Worm (Caenorhabditis elegans): Measurements from ENCODE around the gene cyp-34A7.

Gene cyp-34A7

DNA sequence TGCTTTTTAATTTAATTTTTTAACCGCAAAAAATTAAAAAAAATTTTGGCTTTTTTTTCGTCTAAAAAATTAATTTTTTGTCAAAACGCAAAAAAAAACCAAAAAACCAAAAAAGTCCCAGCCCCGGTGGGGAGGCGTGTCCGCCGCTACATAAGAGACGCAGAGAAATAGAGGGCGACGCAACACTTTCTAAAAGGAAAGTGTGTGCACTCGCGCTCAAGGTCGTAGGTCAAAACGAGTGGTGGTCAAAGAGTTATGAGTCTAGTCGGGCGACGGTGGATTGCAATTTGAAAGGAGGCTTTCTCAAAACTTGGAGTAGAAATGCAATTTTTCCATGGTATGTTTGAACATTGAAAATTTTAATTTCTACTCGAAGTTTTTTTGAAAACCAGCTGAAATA lies 41.0 kb upstream of the cyp-34A7 start (continued):
- TF ChIP-seq ceh-58 (GFP tag; IDR thresholded peaks at IDR 0.05), result no peak

DNA sequence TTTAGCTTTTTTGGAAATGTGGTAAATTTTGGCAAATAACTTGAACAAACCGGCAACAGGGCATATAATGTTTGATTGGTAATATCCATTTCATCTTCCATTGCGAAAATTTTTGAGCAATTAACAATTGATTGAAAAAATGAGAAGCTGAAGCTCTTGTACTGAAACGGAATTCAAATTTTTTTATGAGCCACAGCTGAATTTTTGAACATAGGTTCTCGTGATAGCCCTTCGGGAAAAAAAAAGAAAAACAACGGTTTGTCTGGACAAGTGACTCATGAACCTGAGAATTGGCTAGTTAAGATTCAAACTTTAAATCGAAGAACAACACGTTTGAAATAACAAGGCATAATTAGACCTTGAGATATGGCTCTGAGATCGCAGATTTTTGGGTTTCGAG lies 32.2 kb upstream of the cyp-34A7 start, which contains the start of gene srx-62:
TSS of gene srx-62 (minus strand) at position 101 of the 400 bp plus-strand sequence.
- TF ChIP-seq dox-1 (GFP tag; IDR thresholded peaks at IDR 0.05), result no peak
- TF ChIP-seq madf-3 (GFP tag; IDR thresholded peaks at IDR 0.05), result no peak
- no peak for TF ChIP-seq athp-1 (tag; optimal IDR thresholded peaks at IDR 0.05)
- TF ChIP-seq madf-10 (tag; optimal IDR thresholded peaks at IDR 0.05), result no peak
- TF ChIP-seq nhr-179 (tag; optimal IDR thresholded peaks at IDR 0.05), result no peak
- TF ChIP-seq C17E4.6 (GFP tag; IDR thresholded peaks at IDR 0.05), result no peak
- TF ChIP-seq ceh-27 (GFP tag; optimal IDR thresholded peaks at IDR 0.05), result no peak
- no peak for TF ChIP-seq dpl-1 (GFP tag; optimal IDR thresholded peaks at IDR 0.05)
- TF ChIP-seq let-526 (GFP tag; IDR thresholded peaks at IDR 0.05), result no peak
- TF ChIP-seq egrh-3 (GFP tag; IDR thresholded peaks at IDR 0.05), result no peak
- TF ChIP-seq tbx-9 (tag; optimal IDR thresholded peaks at IDR 0.05; ENCODE audit: borderline replicate concordance), result no peak

DNA sequence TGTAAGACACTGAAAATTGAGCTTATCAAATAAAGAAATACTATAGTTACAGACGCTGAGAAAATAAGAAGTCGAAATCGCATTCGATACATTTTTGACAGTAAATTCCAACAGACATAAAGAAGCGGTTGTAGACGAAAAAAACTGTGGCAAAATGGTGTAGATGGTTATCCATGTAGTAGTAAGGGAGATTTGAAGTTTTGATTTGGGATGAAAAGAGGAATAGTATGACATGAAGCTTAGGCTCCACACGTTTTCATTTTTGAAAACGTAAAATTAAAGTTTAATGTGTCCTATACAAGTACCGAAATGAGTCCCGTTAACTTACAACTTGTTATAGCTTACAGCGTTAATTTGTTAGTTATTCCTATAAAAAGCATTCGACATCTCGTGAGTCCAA lies 30.4 kb upstream of the cyp-34A7 start, which contains the start of gene K09D9.9:
TSS of gene K09D9.9 (minus strand) at position 101 of the 400 bp plus-strand sequence.
- TF ChIP-seq aptf-3 (GFP tag; IDR thresholded peaks at IDR 0.05) (no peak), mes-4 (tag; optimal IDR thresholded peaks at IDR 0.05) (no peak), Y79H2A.3 (GFP tag; conservative IDR thresholded peaks at IDR 0.05) (no peak), nhr-27 (tag; optimal IDR thresholded peaks at IDR 0.05) (no peak), F57C9.4 (tag; optimal IDR thresholded peaks at IDR 0.05) (no peak), chd-7 (tag; optimal IDR thresholded peaks at IDR 0.05) (no peak)

DNA sequence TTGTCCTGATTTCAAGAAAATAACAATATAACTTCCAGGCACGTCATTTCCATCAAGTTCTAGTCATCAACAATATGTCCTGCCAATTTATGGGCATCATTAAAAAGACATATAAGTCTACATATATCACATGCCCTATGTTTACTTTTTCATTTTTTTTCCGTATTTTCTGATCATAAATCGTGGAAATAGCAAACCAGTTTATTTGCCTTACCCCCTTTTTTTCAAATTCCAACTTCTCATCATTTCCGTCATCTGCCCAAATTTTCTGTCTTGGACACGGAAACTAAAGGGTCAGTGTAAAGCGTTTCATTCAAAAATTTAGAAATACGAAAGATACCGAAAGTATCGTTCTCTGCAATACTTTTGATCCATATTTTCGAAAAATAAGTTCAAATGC lies 28.7 kb upstream of the cyp-34A7 start:
- TF ChIP-seq K12H6.12 (tag; optimal IDR thresholded peaks at IDR 0.05) (no peak), ceh-91 (GFP tag; IDR thresholded peaks at IDR 0.05) (no peak), F52B5.7 (tag; optimal IDR thresholded peaks at IDR 0.05) (no peak), lsy-27 (tag; optimal IDR thresholded peaks at IDR 0.05; ENCODE audit: borderline replicate concordance, insufficient read depth) (no peak), C17E4.6 (GFP tag; IDR thresholded peaks at IDR 0.05) (no peak), B0019.2 (GFP tag; conservative IDR thresholded peaks at IDR 0.05) (no peak), nhr-90 (tag; optimal IDR thresholded peaks at IDR 0.05) (no peak), ceh-100 (GFP tag; IDR thresholded peaks at IDR 0.05) (no peak), F37B4.10 (GFP tag; IDR thresholded peaks at IDR 0.05) (no peak), F39B2.1 (GFP tag; IDR thresholded peaks at IDR 0.05) (no peak), sea-2 (GFP tag; IDR thresholded peaks at IDR 0.05) (no peak), lin-40 (tag; optimal IDR thresholded peaks at IDR 0.05) (no peak), pbrm-1 (GFP tag; IDR thresholded peaks at IDR 0.05) (no peak), nfyb-1 (GFP tag; IDR thresholded peaks at IDR 0.05) (no peak), hlh-26 (GFP tag; conservative IDR thresholded peaks at IDR 0.05) (no peak), snpc-3.4 (tag; optimal IDR thresholded peaks at IDR 0.05) (no peak), tbx-9 (tag; optimal IDR thresholded peaks at IDR 0.05; ENCODE audit: borderline replicate concordance) (no peak), mcd-1 (GFP tag; IDR thresholded peaks at IDR 0.05) (no peak)

DNA sequence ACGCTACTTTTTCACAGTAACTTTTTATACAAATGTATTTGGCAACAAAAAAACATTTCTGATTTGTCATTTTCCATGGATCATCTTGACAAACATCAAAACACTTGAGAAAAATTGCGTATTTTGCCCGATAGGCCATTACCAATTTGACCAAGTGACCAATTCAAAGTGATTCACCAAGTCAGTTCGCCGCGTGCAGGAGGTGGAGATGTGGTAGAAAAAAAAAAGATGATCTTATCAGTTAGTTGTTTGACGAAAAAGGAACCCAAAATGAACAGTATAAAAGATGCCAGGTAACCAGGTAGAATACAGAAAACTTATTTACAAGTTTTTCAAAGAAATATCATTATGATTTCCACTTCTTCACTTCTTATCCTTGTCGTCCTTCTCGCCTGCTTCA lies 25.5 kb upstream of the cyp-34A7 start, which contains the start of gene nlp-27:
TSS of gene nlp-27 (plus strand) at position 309 of the 400 bp plus-strand sequence.
- TF ChIP-seq lin-35 (GFP tag; optimal IDR thresholded peaks at IDR 0.05), result no peak
- TF ChIP-seq cebp-1 (GFP tag; IDR thresholded peaks at IDR 0.05), result no peak
- TF ChIP-seq cebp-1 (tag; optimal IDR thresholded peaks at IDR 0.05), result no peak
- TF ChIP-seq ztf-6 (GFP tag; IDR thresholded peaks at IDR 0.05), result no peak
- no peak for TF ChIP-seq ekl-4 (GFP tag; IDR thresholded peaks at IDR 0.05)
- TF ChIP-seq gei-17 (GFP tag; optimal IDR thresholded peaks at IDR 0.05), result no peak
- TF ChIP-seq lsl-1 (GFP tag; optimal IDR thresholded peaks at IDR 0.05), result no peak
- no peak for TF ChIP-seq egrh-3 (GFP tag; IDR thresholded peaks at IDR 0.05)
- TF ChIP-seq B0261.1 (tag; optimal IDR thresholded peaks at IDR 0.05), result no peak
- TF ChIP-seq ama-1 (optimal IDR thresholded peaks at IDR 0.05), result no peak
- TF ChIP-seq ama-1 (GFP tag; optimal IDR thresholded peaks at IDR 0.05), result no peak
- no peak for TF ChIP-seq nfya-1 (tag; optimal IDR thresholded peaks at IDR 0.05; ENCODE audit: borderline replicate concordance, insufficient read depth)
- no peak for TF ChIP-seq attf-3 (GFP tag; conservative IDR thresholded peaks at IDR 0.05)

Data from whole organism, young adult.